Worm (Caenorhabditis elegans): ENCODE results near the gene msp-77.

ce11 chrIV:9920426-9920825 is 26.0 kb downstream of the msp-77 start:
- TF ChIP-seq nhr-84 (tag; optimal IDR thresholded peaks at IDR 0.05) (no peak), ceh-82 (tag; optimal IDR thresholded peaks at IDR 0.05) (no peak), unc-30 (tag; optimal IDR thresholded peaks at IDR 0.05) (no peak), zag-1 (tag; optimal IDR thresholded peaks at IDR 0.05) (no peak), lin-14 (GFP tag; optimal IDR thresholded peaks at IDR 0.05) (no peak), efl-1 (optimal IDR thresholded peaks at IDR 0.05) (no peak), efl-1 (GFP tag; optimal IDR thresholded peaks at IDR 0.05 in 1 of 2) (no peak), fkh-10 (GFP tag; optimal IDR thresholded peaks at IDR 0.05) (no peak), fkh-8 (tag; optimal IDR thresholded peaks at IDR 0.05) (no peak), nhr-77 (tag; optimal IDR thresholded peaks at IDR 0.05) (no peak), ztf-11 (tag; optimal IDR thresholded peaks at IDR 0.05) (no peak)

Data from whole organism, L1 larva.